Fruit fly (Drosophila melanogaster) whole organism, embryonic: ENCODE results near the gene CG43291.

Source experiments
- CG10366 ChIP-seq: fragments of 200-800 bp; sonication (Bioruptor generic); IDR thresholded peaks from 2 replicates; pipeline ENCODE4 v1.3.6; 2022; ENCODE audit warnings: missing biosample characterization, missing genetic modification characterization
- CG10979 ChIP-seq: fragments of 200-800 bp; sonication (Bioruptor generic); optimal IDR thresholded peaks from 2 replicates; lab custom pipeline; 2018; ENCODE audit warnings: missing biosample characterization, mild to moderate bottlenecking, missing genetic modification characterization, moderate library complexity
- CG12299 ChIP-seq: fragments of 200-800 bp; sonication (Bioruptor generic); optimal IDR thresholded peaks from 2 replicates; lab custom pipeline; 2018; ENCODE audit warnings: missing biosample characterization, mild to moderate bottlenecking, missing genetic modification characterization
- CG18619 ChIP-seq: fragments of 200-800 bp; sonication (Bioruptor generic); optimal IDR thresholded peaks from 3 replicates; lab custom pipeline; 2017; ENCODE audit warnings: missing biosample characterization, mild to moderate bottlenecking, missing genetic modification characterization
- CG2875 ChIP-seq: fragments of 200-800 bp; sonication (Bioruptor generic); optimal IDR thresholded peaks from 2 replicates; lab custom pipeline; 2017; ENCODE audit warnings: missing biosample characterization, mild to moderate bottlenecking, missing genetic modification characterization, missing genetic modification reagents
- CG2889 ChIP-seq: fragments of 200-800 bp; sonication (Bioruptor generic); IDR thresholded peaks from 3 replicates; pipeline ENCODE4 v1.3.6; 2022; ENCODE audit warnings: missing biosample characterization, missing genetic modification characterization
- CG3065 ChIP-seq: fragments of 200-800 bp; sonication (Bioruptor generic); optimal IDR thresholded peaks from 2 replicates; lab custom pipeline; 2016; ENCODE audit warnings: missing biosample characterization, missing genetic modification characterization
- CG34422 ChIP-seq: fragments of 200-800 bp; sonication (Bioruptor generic); IDR thresholded peaks from 3 replicates; pipeline ENCODE4 v1.3.6; 2022; ENCODE audit warnings: missing biosample characterization, missing genetic modification characterization
- CG5245 ChIP-seq: fragments of 200-800 bp; sonication (Bioruptor generic); optimal IDR thresholded peaks from 3 replicates; lab custom pipeline; 2016; ENCODE audit warnings: missing biosample characterization, missing genetic modification characterization
- CG6765 ChIP-seq: fragments of 200-800 bp; sonication (Bioruptor generic); optimal IDR thresholded peaks from 3 replicates; lab custom pipeline; 2017; ENCODE audit warnings: missing biosample characterization, mild to moderate bottlenecking, missing genetic modification characterization
- CG7963 ChIP-seq: fragments of 200-800 bp; sonication (Bioruptor generic); IDR thresholded peaks from 3 replicates; pipeline ENCODE4 v1.3.6; 2022; ENCODE audit warnings: missing biosample characterization, missing genetic modification characterization; ENCODE audit not compliant: partially characterized antibody
- CG8281 ChIP-seq: fragments of 200-800 bp; sonication (Bioruptor generic); optimal IDR thresholded peaks from 2 replicates; lab custom pipeline; 2018; ENCODE audit warnings: missing biosample characterization, mild to moderate bottlenecking, missing genetic modification characterization, moderate library complexity
- CG9727 ChIP-seq: fragments of 200-800 bp; sonication (Bioruptor generic); optimal IDR thresholded peaks from 3 replicates; lab custom pipeline; 2017; ENCODE audit warnings: missing biosample characterization, mild to moderate bottlenecking, missing genetic modification characterization
- CkIIα-i1 ChIP-seq: fragments of 200-800 bp; sonication (Bioruptor generic); IDR thresholded peaks from 2 replicates; pipeline ENCODE4 v1.3.6; 2022; ENCODE audit warnings: missing biosample characterization, missing genetic modification characterization
- D19B ChIP-seq: fragments of 200-800 bp; sonication (Bioruptor generic); optimal IDR thresholded peaks from 2 replicates; lab custom pipeline; 2017; ENCODE audit warnings: missing biosample characterization, mild to moderate bottlenecking, missing genetic modification characterization
- Dfd ChIP-seq, 2 experiments: fragments of >200 bp; optimal IDR thresholded peaks; 2 replicates each; lab custom pipeline; 2017; ENCODE audit warnings: missing biosample characterization in 2 of 2, missing genetic modification characterization in 2 of 2
- Fer1 ChIP-seq: fragments of 200-800 bp; sonication (Bioruptor generic); optimal IDR thresholded peaks from 2 replicates; lab custom pipeline; 2017; ENCODE audit warnings: missing biosample characterization, mild to moderate bottlenecking, missing genetic modification characterization
- H2.0 ChIP-seq: fragments of 200-800 bp; sonication (Bioruptor generic); IDR thresholded peaks from 2 replicates; pipeline ENCODE4 v1.3.6; 2022; ENCODE audit warnings: missing biosample characterization, missing genetic modification characterization
- HHEX ChIP-seq: fragments of 200-800 bp; sonication (Bioruptor generic); optimal IDR thresholded peaks from 3 replicates; lab custom pipeline; 2017; ENCODE audit warnings: missing biosample characterization, mild to moderate bottlenecking, missing genetic modification characterization, missing genetic modification reagents
- HLHmδ ChIP-seq: fragments of 200-800 bp; sonication (Bioruptor generic); optimal IDR thresholded peaks from 2 replicates; lab custom pipeline; 2018; ENCODE audit warnings: missing biosample characterization, mild to moderate bottlenecking, missing genetic modification characterization, moderate library complexity
- HmgZ ChIP-seq: fragments of 200-800 bp; sonication (Bioruptor generic); optimal IDR thresholded peaks from 2 replicates; lab custom pipeline; 2018; ENCODE audit warnings: missing biosample characterization, mild to moderate bottlenecking, missing genetic modification characterization
- MBD-R2 ChIP-seq: fragments of 200-800 bp; sonication (Bioruptor generic); IDR thresholded peaks from 2 replicates; pipeline ENCODE4 v1.3.6; 2022; ENCODE audit warnings: missing biosample characterization, missing genetic modification characterization
- Med ChIP-seq: fragments of 200-800 bp; sonication (Bioruptor generic); peaks from one replicate; lab custom pipeline; 2016; ENCODE audit warnings: missing biosample characterization, missing genetic modification characterization, mild to moderate bottlenecking, inconsistent platforms, moderate library complexity
- Nf-YB ChIP-seq: fragments of 200-800 bp; sonication (Bioruptor generic); optimal IDR thresholded peaks from 3 replicates; lab custom pipeline; 2019; ENCODE audit warnings: missing biosample characterization, mild to moderate bottlenecking, missing genetic modification characterization, moderate library complexity
- Opbp ChIP-seq: fragments of 200-800 bp; sonication (Bioruptor generic); IDR thresholded peaks from 3 replicates; pipeline ENCODE4 v1.3.6; 2022; ENCODE audit warnings: missing biosample characterization, missing genetic modification characterization; ENCODE audit not compliant: partially characterized antibody
- Ssrp ChIP-seq: fragments of 200-800 bp; sonication (Bioruptor generic); optimal IDR thresholded peaks from 2 replicates; lab custom pipeline; 2018; ENCODE audit warnings: missing biosample characterization, mild to moderate bottlenecking, missing genetic modification characterization, moderate library complexity
- al ChIP-seq: fragments of 200-800 bp; sonication (Bioruptor generic); IDR thresholded peaks from 2 replicates; pipeline ENCODE4 v1.3.6; 2022; ENCODE audit warnings: missing biosample characterization, missing genetic modification characterization
- ap ChIP-seq: fragments of 200-800 bp; sonication (Bioruptor generic); IDR thresholded peaks from 2 replicates; pipeline ENCODE4 v1.3.6; 2022; ENCODE audit warnings: missing biosample characterization, missing genetic modification characterization
- bab2 ChIP-seq: fragments of 200-800 bp; sonication (Bioruptor generic); optimal IDR thresholded peaks from 2 replicates; lab custom pipeline; 2016; ENCODE audit warnings: missing biosample characterization, missing genetic modification characterization
- bbx ChIP-seq: fragments of 200-800 bp; sonication (Bioruptor generic); IDR thresholded peaks from 2 replicates; pipeline ENCODE4 v1.3.6; 2022; ENCODE audit warnings: missing biosample characterization, missing genetic modification characterization; ENCODE audit not compliant: partially characterized antibody
- cg ChIP-seq: fragments of 200-800 bp; sonication (Bioruptor generic); optimal IDR thresholded peaks from 3 replicates; lab custom pipeline; 2019; ENCODE audit warnings: missing biosample characterization, mild to moderate bottlenecking, missing genetic modification characterization, moderate library complexity
- chinmo ChIP-seq: fragments of 200-800 bp; sonication (Bioruptor generic); IDR thresholded peaks from 4 replicates; pipeline ENCODE4 v1.3.6; 2022; ENCODE audit warnings: missing biosample characterization, missing genetic modification characterization; ENCODE audit not compliant: partially characterized antibody
- da ChIP-seq: fragments of 200-800 bp; sonication (Bioruptor generic); optimal IDR thresholded peaks from 2 replicates; lab custom pipeline; 2016; ENCODE audit warnings: missing biosample characterization, missing genetic modification characterization
- dimm ChIP-seq: fragments of 200-800 bp; sonication (Bioruptor generic); IDR thresholded peaks from 2 replicates; pipeline ENCODE4 v1.3.6; 2022; ENCODE audit warnings: missing biosample characterization, missing genetic modification characterization
- eve ChIP-seq, 2 experiments: fragments of >200 bp; optimal IDR thresholded peaks; 2 replicates each; lab custom pipeline; 2017; ENCODE audit warnings: missing biosample characterization in 2 of 2, missing genetic modification characterization in 2 of 2
- gcm ChIP-seq: fragments of 200-800 bp; sonication (Bioruptor generic); optimal IDR thresholded peaks from 2 replicates; lab custom pipeline; 2019; ENCODE audit warnings: missing biosample characterization, mild to moderate bottlenecking, missing genetic modification characterization, moderate library complexity
- grau ChIP-seq: fragments of 200-800 bp; optimal IDR thresholded peaks from 3 replicates; lab custom pipeline; 2019; ENCODE audit warnings: missing biosample characterization, mild to moderate bottlenecking, missing genetic modification characterization, moderate library complexity
- hb ChIP-seq: fragments of 200-800 bp; sonication (Bioruptor generic); IDR thresholded peaks from 3 replicates; pipeline ENCODE4 v1.3.6; 2022; ENCODE audit warnings: missing biosample characterization, missing genetic modification characterization; ENCODE audit not compliant: partially characterized antibody
- knrl ChIP-seq: fragments of 200-800 bp; sonication (Bioruptor generic); IDR thresholded peaks from 3 replicates; pipeline ENCODE4 v1.3.6; 2022; ENCODE audit warnings: missing biosample characterization, missing genetic modification characterization; ENCODE audit not compliant: partially characterized antibody
- odd ChIP-seq: fragments of 200-800 bp; sonication (Bioruptor generic); optimal IDR thresholded peaks from 2 replicates; lab custom pipeline; 2017; ENCODE audit warnings: missing biosample characterization, mild to moderate bottlenecking, missing genetic modification characterization
- pfk ChIP-seq: fragments of 200-800 bp; sonication (Bioruptor generic); optimal IDR thresholded peaks from 2 replicates; lab custom pipeline; 2018; ENCODE audit warnings: missing biosample characterization, mild to moderate bottlenecking, missing genetic modification characterization, moderate library complexity
- ranshi ChIP-seq: fragments of 200-800 bp; sonication (Bioruptor generic); IDR thresholded peaks from 2 replicates; pipeline ENCODE4 v1.3.6; 2022; ENCODE audit warnings: missing biosample characterization, missing genetic modification characterization
- shn ChIP-seq: fragments of 200-800 bp; sonication (Bioruptor generic); optimal IDR thresholded peaks from 3 replicates; lab custom pipeline; 2016; ENCODE audit warnings: missing biosample characterization, missing genetic modification characterization
- so ChIP-seq: fragments of 200-800 bp; sonication (Bioruptor generic); IDR thresholded peaks from 3 replicates; pipeline ENCODE4 v1.3.6; 2022; ENCODE audit warnings: missing biosample characterization, missing genetic modification characterization
- sug ChIP-seq: fragments of 200-800 bp; optimal IDR thresholded peaks from 2 replicates; lab custom pipeline; 2019; ENCODE audit warnings: missing biosample characterization, mild to moderate bottlenecking, missing genetic modification characterization, moderate library complexity
- toy ChIP-seq: fragments of 200-800 bp; sonication (Bioruptor generic); IDR thresholded peaks from 2 replicates; pipeline ENCODE4 v1.3.6; 2022; ENCODE audit warnings: missing biosample characterization, missing genetic modification characterization
- unc-4 ChIP-seq: fragments of 200-800 bp; sonication (Bioruptor generic); IDR thresholded peaks from 2 replicates; pipeline ENCODE4 v1.3.6; 2022; ENCODE audit warnings: missing biosample characterization, missing genetic modification characterization; ENCODE audit not compliant: partially characterized antibody
- usp ChIP-seq: fragments of >200 bp; optimal IDR thresholded peaks from 2 replicates; lab custom pipeline; 2017; ENCODE audit warnings: missing biosample characterization, missing genetic modification characterization
- zfh1 ChIP-seq: fragments of 200-800 bp; sonication (Bioruptor generic); IDR thresholded peaks from 3 replicates; pipeline ENCODE4 v1.3.6; 2022; ENCODE audit warnings: missing biosample characterization, missing genetic modification characterization

The CG43291 gene

dm6 chr3R:14277894-14278522 lies 33.5 kb upstream of the CG43291 start (continued):
- TF ChIP-seq gcm (GFP tag; lab: Kevin White, UChicago) (no peak), Ssrp (peak; percentile 35), CG18619 (GFP tag; lab: Kevin White, UChicago) (peak; percentile 73), CG8281 (tag; lab: Kevin White, UChicago) (peak; percentile 39), al (peak; percentile 54; the same call in 1 of the 2 replicates), chinmo (no peak), unc-4 (no peak), HHEX (GFP tag; lab: Kevin White, UChicago) (peak; percentile 73), H2.0 (peak; percentile 81), so (GFP tag; lab: Robert Waterston, UW) (peak; percentile 88), CkIIα-i1 (GFP tag; lab: Robert Waterston, UW) (no peak), zfh1 (GFP tag; lab: Robert Waterston, UW) (peak; percentile 90), CG6765 (GFP tag; lab: Kevin White, UChicago) (peak; percentile 53), hb (GFP tag; lab: Robert Waterston, UW) (no peak), CG34422 (peak; percentile 74; the same call in 2 of the 3 replicates), D19B (no peak), Nf-YB (peak; percentile 67), odd (no peak), HmgZ (peak; percentile 64), CG7963 (GFP tag; lab: Robert Waterston, UW) (no peak), toy (GFP tag; lab: Robert Waterston, UW) (peak; percentile 47; the same call in 1 of the 2 replicates), da (no peak), CG12299 (tag; lab: Kevin White, UChicago) (peak; percentile 66), CG9727 (GFP tag; lab: Kevin White, UChicago) (peak; percentile 97), shn (no peak), eve (GFP tag; optimal IDR thresholded peaks at IDR 0.05; lab: Kevin White, UChicago) (peak in 1 of 2 experiments; percentile 36), CG3065 (peak; percentile 50), HLHmδ (GFP tag; lab: Kevin White, UChicago) (no peak), sug (tag; lab: Kevin White, UChicago) (no peak), Med (GFP tag; lab: Kevin White, UChicago) (no peak), bbx (GFP tag; lab: Robert Waterston, UW) (no peak), MBD-R2 (peak; percentile 30; the same call in 1 of the 2 replicates), dimm (GFP tag; lab: Robert Waterston, UW) (0 out of 2 replicates have a peak, but pooled peaks have one; percentile 11), Fer1 (GFP tag; lab: Kevin White, UChicago) (no peak), grau (tag; lab: Kevin White, UChicago) (peak; percentile 83), pfk (GFP tag; lab: Kevin White, UChicago) (no peak), bab2 (GFP tag; lab: Kevin White, UChicago) (peak; percentile 41), knrl (GFP tag; lab: Robert Waterston, UW) (no peak), CG2875 (GFP tag; lab: Kevin White, UChicago) (peak; percentile 61), CG2889 (GFP tag; lab: Robert Waterston, UW) (no peak), CG10366 (peak; percentile 74), usp (GFP tag; lab: Kevin White, UChicago) (no peak), CG5245 (GFP tag; lab: Kevin White, UChicago) (peak; percentile 47), Dfd (GFP tag; optimal IDR thresholded peaks at IDR 0.05; lab: Kevin White, UChicago) (no peak), ranshi (GFP tag; lab: Robert Waterston, UW) (peak; percentile 80), cg (GFP tag; lab: Kevin White, UChicago) (no peak), ap (GFP tag; lab: Robert Waterston, UW) (peak; percentile 66), Opbp (GFP tag; lab: Robert Waterston, UW) (no peak), CG10979 (tag; lab: Kevin White, UChicago) (peak; percentile 93)
